Worm (Caenorhabditis elegans): Measurements from ENCODE around the gene C06H5.11.
A peak's percentile ranks its signal among the peaks of the same experiment; 100 is the strongest.

Gene C06H5.11

DNA sequence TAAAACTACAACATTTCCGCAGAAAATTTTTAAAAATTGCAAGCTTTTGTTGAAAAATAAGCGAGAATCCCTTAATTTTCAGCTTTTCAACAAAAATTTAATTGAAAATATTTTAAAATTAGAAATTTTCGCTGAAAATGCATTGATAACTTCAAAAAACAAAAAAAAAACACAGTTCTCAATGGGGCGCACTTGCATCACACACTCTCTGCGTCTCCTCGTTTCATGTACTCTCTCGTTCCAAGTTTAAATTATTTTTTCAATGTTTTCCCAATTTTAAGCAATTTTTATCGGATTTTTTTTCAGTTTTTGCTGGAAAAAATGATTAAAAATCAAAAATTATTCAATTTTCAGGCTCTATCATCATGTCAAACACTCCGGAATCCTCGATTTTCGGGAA is 22.8 kb downstream of the C06H5.11 start, which contains the start of gene phf-14:
Gene phf-14 (plus strand): TSS at position 345 of the 400 bp plus-strand sequence.
- TF ChIP-seq Y53F4B.3 (GFP tag; IDR thresholded peaks at IDR 0.05) (no peak), snpc-4 (GFP tag; optimal IDR thresholded peaks at IDR 0.05) (no peak), snpc-4 (tag; optimal IDR thresholded peaks at IDR 0.05) (peak; percentile 18 to 50 (median 38)), ccch-3 (GFP tag; optimal IDR thresholded peaks at IDR 0.05) (no peak), let-607 (tag; optimal IDR thresholded peaks at IDR 0.05) (no peak), aptf-2 (GFP tag; conservative IDR thresholded peaks at IDR 0.05) (no peak), F33H1.4 (GFP tag; IDR thresholded peaks at IDR 0.05) (no peak), madf-8 (GFP tag; conservative IDR thresholded peaks at IDR 0.05) (no peak), dox-1 (GFP tag; IDR thresholded peaks at IDR 0.05) (no peak), tbp1 (GFP tag; optimal IDR thresholded peaks at IDR 0.05) (peak; percentile 27), C17E4.6 (GFP tag; IDR thresholded peaks at IDR 0.05) (no peak), die-1 (tag; optimal IDR thresholded peaks at IDR 0.05) (no peak), ztf-3 (GFP tag; optimal IDR thresholded peaks at IDR 0.05) (no peak), cebp-1 (GFP tag; IDR thresholded peaks at IDR 0.05) (no peak), cebp-1 (tag; optimal IDR thresholded peaks at IDR 0.05) (peak; percentile 27), egrh-3 (GFP tag; IDR thresholded peaks at IDR 0.05) (no peak), nfya-2 (GFP tag; IDR thresholded peaks at IDR 0.05) (no peak), B0019.2 (GFP tag; conservative IDR thresholded peaks at IDR 0.05) (no peak), pbrm-1 (GFP tag; IDR thresholded peaks at IDR 0.05) (no peak), B0035.1 (tag; optimal IDR thresholded peaks at IDR 0.05) (no peak), tlf-1 (GFP tag; optimal IDR thresholded peaks at IDR 0.05) (no peak), nhr-120 (GFP tag; IDR thresholded peaks at IDR 0.05) (no peak), aptf-3 (GFP tag; IDR thresholded peaks at IDR 0.05) (no peak), zfh-2 (GFP tag; conservative IDR thresholded peaks at IDR 0.05) (no peak), snpc-3.4 (tag; optimal IDR thresholded peaks at IDR 0.05) (peak; percentile 31), F37B4.10 (GFP tag; IDR thresholded peaks at IDR 0.05) (no peak), atf-7 (tag; optimal IDR thresholded peaks at IDR 0.05) (no peak), zim-3 (tag; optimal IDR thresholded peaks at IDR 0.05) (no peak), lin-35 (GFP tag; optimal IDR thresholded peaks at IDR 0.05) (peak in 1 of 3 experiments; percentile 24), ztf-22 (GFP tag; optimal IDR thresholded peaks at IDR 0.05) (no peak), ama-1 (optimal IDR thresholded peaks at IDR 0.05) (no peak), ama-1 (GFP tag; optimal IDR thresholded peaks at IDR 0.05) (no peak), ztf-6 (GFP tag; IDR thresholded peaks at IDR 0.05) (no peak), hmg-1.2 (GFP tag; IDR thresholded peaks at IDR 0.05) (peak; percentile 96), F55B11.4 (tag; optimal IDR thresholded peaks at IDR 0.05; ENCODE audit: borderline replicate concordance, insufficient read depth) (no peak), ceh-79 (tag; optimal IDR thresholded peaks at IDR 0.05) (no peak), lsl-1 (GFP tag; optimal IDR thresholded peaks at IDR 0.05) (peak; percentile 36), athp-1 (tag; optimal IDR thresholded peaks at IDR 0.05) (no peak), nhr-80 (tag; optimal IDR thresholded peaks at IDR 0.05) (no peak), ceh-58 (GFP tag; IDR thresholded peaks at IDR 0.05) (no peak), ceh-40 (GFP tag; IDR thresholded peaks at IDR 0.05) (no peak), xnd-1 (tag; optimal IDR thresholded peaks at IDR 0.05) (no peak), B0261.1 (tag; optimal IDR thresholded peaks at IDR 0.05) (no peak), C06A6.2 (GFP tag; conservative IDR thresholded peaks at IDR 0.05) (no peak), F10E7.11 (tag; optimal IDR thresholded peaks at IDR 0.05) (no peak), unc-62 (GFP tag; optimal IDR thresholded peaks at IDR 0.05) (no peak), sea-2 (GFP tag; IDR thresholded peaks at IDR 0.05) (no peak), ceh-27 (GFP tag; optimal IDR thresholded peaks at IDR 0.05) (no peak), ztf-26 (tag; optimal IDR thresholded peaks at IDR 0.05) (no peak), F23B12.7 (tag; optimal IDR thresholded peaks at IDR 0.05; ENCODE audit: insufficient read depth) (no peak), repo-1 (tag; optimal IDR thresholded peaks at IDR 0.05) (no peak)

Data from whole organism, young adult.